Worm (Caenorhabditis elegans): ENCODE results near the gene glb-14.

glb-14 gene

DNA sequence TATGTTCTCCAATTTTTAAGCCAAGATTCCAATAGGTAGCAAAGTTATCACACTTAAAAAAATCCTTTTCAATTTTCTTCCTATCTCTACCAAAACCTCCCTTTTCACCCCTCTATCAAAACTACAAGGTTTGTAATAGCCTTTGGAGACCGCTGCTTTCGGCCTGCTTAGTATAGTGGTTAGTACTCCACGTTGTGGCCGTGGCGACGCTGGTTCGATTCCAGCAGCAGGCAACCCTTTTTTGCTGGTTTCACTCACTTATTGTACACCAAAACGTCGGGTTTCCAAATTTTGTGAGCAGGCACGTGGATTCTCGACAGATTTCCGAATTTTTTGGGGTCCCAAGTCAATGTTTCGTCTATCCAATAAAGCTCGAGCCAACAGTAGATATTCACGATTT, 9.1 kb upstream of the glb-14 start (continued):
- TF ChIP-seq nhr-25 (tag; optimal IDR thresholded peaks at IDR 0.05; ENCODE audit: borderline replicate concordance, insufficient read depth), result no peak
- no peak for TF ChIP-seq daf-12 (tag; optimal IDR thresholded peaks at IDR 0.05)
- TF ChIP-seq gei-8 (GFP tag; optimal IDR thresholded peaks at IDR 0.05), result no peak
- peak; percentile 22 for TF ChIP-seq spr-1 (tag; optimal IDR thresholded peaks at IDR 0.05)
- TF ChIP-seq Y5F2A.4 (GFP tag; optimal IDR thresholded peaks at IDR 0.05), result no peak
- TF ChIP-seq T26A8.4 (GFP tag; IDR thresholded peaks at IDR 0.05), result peak; percentile 56
- no peak for TF ChIP-seq F49E8.2 (tag; optimal IDR thresholded peaks at IDR 0.05; ENCODE audit: borderline replicate concordance)
- TF ChIP-seq lin-29 (GFP tag; IDR thresholded peaks at IDR 0.05), result no peak
- TF ChIP-seq D1046.2 (GFP tag; IDR thresholded peaks at IDR 0.05), result peak; percentile 59; the same call in 1 of the 2 replicates
- TF ChIP-seq dmd-9 (GFP tag; IDR thresholded peaks at IDR 0.05), result no peak
- TF ChIP-seq Y48G9A.11 (GFP tag; IDR thresholded peaks at IDR 0.05), result 0 out of 2 replicates have a peak, but pooled peaks have one; percentile 37
- no peak for TF ChIP-seq ceh-44 (GFP tag; IDR thresholded peaks at IDR 0.05)
- TF ChIP-seq mxl-2 (GFP tag; conservative IDR thresholded peaks at IDR 0.05), result no peak
- no peak for TF ChIP-seq ztf-7 (tag; optimal IDR thresholded peaks at IDR 0.05)
- TF ChIP-seq aly-2 (tag; optimal IDR thresholded peaks at IDR 0.05), result no peak
- peak; percentile 63 for TF ChIP-seq arid-1 (GFP tag; conservative IDR thresholded peaks at IDR 0.05)
- 0 out of 2 replicates have a peak, but pooled peaks have one; percentile 53 for TF ChIP-seq tra-1 (GFP tag; IDR thresholded peaks at IDR 0.05)
- TF ChIP-seq lsy-2 (tag; optimal IDR thresholded peaks at IDR 0.05), result peak in 1 of 2 experiments; percentile 25
- no peak for TF ChIP-seq nhr-237 (tag; optimal IDR thresholded peaks at IDR 0.05)
- 0 out of 2 replicates have a peak, but pooled peaks have one; percentile 25 for TF ChIP-seq F44E2.7 (GFP tag; IDR thresholded peaks at IDR 0.05)
- peak; percentile 35; the same call in 1 of the 2 replicates for TF ChIP-seq ctbp-1 (GFP tag; IDR thresholded peaks at IDR 0.05)
- no peak for TF ChIP-seq nhr-111 (GFP tag; optimal IDR thresholded peaks at IDR 0.05)
- TF ChIP-seq lin-1 (GFP tag; IDR thresholded peaks at IDR 0.05), result 0 out of 2 replicates have a peak, but pooled peaks have one; percentile 19
- no peak for TF ChIP-seq Y75B8A.6 (GFP tag; IDR thresholded peaks at IDR 0.05)
- no peak for TF ChIP-seq unc-39 (tag; optimal IDR thresholded peaks at IDR 0.05)
- no peak for TF ChIP-seq pqm-1 (tag; optimal IDR thresholded peaks at IDR 0.05)
- TF ChIP-seq rbr-2 (tag; optimal IDR thresholded peaks at IDR 0.05), result peak; percentile 23
- TF ChIP-seq T20F7.1 (GFP tag; optimal IDR thresholded peaks at IDR 0.05), result no peak
- TF ChIP-seq set-16 (GFP tag; IDR thresholded peaks at IDR 0.05), result no peak
- TF ChIP-seq lir-3 (tag; optimal IDR thresholded peaks at IDR 0.05), result no peak
- peak; percentile 87 for TF ChIP-seq egl-43 (GFP tag; IDR thresholded peaks at IDR 0.05)
- no peak for TF ChIP-seq madf-5 (GFP tag; IDR thresholded peaks at IDR 0.05)
- TF ChIP-seq zfp-3 (GFP tag; conservative IDR thresholded peaks at IDR 0.05), result no peak
- peak; percentile 33 for TF ChIP-seq nhr-28 (tag; optimal IDR thresholded peaks at IDR 0.05)
- no peak for TF ChIP-seq duxl-1 (tag; optimal IDR thresholded peaks at IDR 0.05; ENCODE audit: poor library complexity)
- no peak for TF ChIP-seq daf-8 (GFP tag; IDR thresholded peaks at IDR 0.05)
- no peak for TF ChIP-seq tag-97 (GFP tag; IDR thresholded peaks at IDR 0.05)
- peak; percentile 28 for TF ChIP-seq mep-1 (tag; optimal IDR thresholded peaks at IDR 0.05)
- TF ChIP-seq ceh-32 (tag; optimal IDR thresholded peaks at IDR 0.05; ENCODE audit: poor library complexity), result no peak
- TF ChIP-seq spr-3 (GFP tag; optimal IDR thresholded peaks at IDR 0.05), result no peak

DNA sequence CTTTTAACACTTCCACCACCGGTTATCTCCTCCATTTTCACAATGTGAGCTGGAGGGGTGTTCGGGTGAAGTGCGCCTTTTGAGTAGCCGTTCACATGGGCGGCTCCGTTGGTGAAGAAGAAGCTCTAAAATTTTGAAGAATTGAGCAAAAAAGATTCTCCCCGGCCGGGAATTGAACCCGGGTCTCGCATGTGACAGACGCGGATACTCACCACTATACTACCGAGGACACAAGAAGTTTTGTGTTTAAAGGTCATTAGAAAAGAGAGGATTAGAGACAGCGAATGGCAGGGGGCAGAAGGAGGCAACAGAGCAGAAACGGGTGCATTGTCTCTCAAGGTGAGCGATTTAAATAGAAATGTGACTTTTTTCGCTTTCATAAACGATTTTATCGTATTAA, 6.8 kb upstream of the glb-14 start:
- no peak for TF ChIP-seq daf-12 (tag; optimal IDR thresholded peaks at IDR 0.05)
- peak; percentile 67 for TF ChIP-seq mep-1 (tag; optimal IDR thresholded peaks at IDR 0.05)
- TF ChIP-seq lin-29 (GFP tag; IDR thresholded peaks at IDR 0.05), result peak; percentile 60; the same call in 1 of the 2 replicates
- no peak for TF ChIP-seq ceh-82 (tag; optimal IDR thresholded peaks at IDR 0.05)
- peak; percentile 52 for TF ChIP-seq mes-2 (tag; optimal IDR thresholded peaks at IDR 0.05; ENCODE audit: poor library complexity, severe bottlenecking)
- peak; percentile 25 for TF ChIP-seq nhr-48 (tag; optimal IDR thresholded peaks at IDR 0.05)
- no peak for TF ChIP-seq zag-1 (tag; optimal IDR thresholded peaks at IDR 0.05)
- peak; percentile 76 for TF ChIP-seq mdt-29 (GFP tag; IDR thresholded peaks at IDR 0.05)
- TF ChIP-seq hlh-11 (tag; optimal IDR thresholded peaks at IDR 0.05), result peak; percentile 43
- no peak for TF ChIP-seq fos-1 (tag; optimal IDR thresholded peaks at IDR 0.05)
- TF ChIP-seq set-16 (GFP tag; IDR thresholded peaks at IDR 0.05), result 0 out of 2 replicates have a peak, but pooled peaks have one; percentile 33
- peak; percentile 47 for TF ChIP-seq lir-3 (tag; optimal IDR thresholded peaks at IDR 0.05)
- TF ChIP-seq Y5F2A.4 (GFP tag; optimal IDR thresholded peaks at IDR 0.05), result peak; percentile 47
- TF ChIP-seq zip-2 (tag; optimal IDR thresholded peaks at IDR 0.05), result no peak
- no peak for TF ChIP-seq snpc-4 (tag; optimal IDR thresholded peaks at IDR 0.05)
- TF ChIP-seq ceh-62 (tag; optimal IDR thresholded peaks at IDR 0.05), result no peak
- TF ChIP-seq ces-1 (GFP tag; optimal IDR thresholded peaks at IDR 0.05), result no peak
- no peak for TF ChIP-seq ztf-11 (tag; optimal IDR thresholded peaks at IDR 0.05)
- TF ChIP-seq aly-2 (tag; optimal IDR thresholded peaks at IDR 0.05), result no peak
